Fruit fly (Drosophila melanogaster) whole organism: ENCODE results near the gene CG4281.

Source experiments
- CG8478 ChIP-seq: fragments of >200 bp; optimal IDR thresholded peaks from 2 replicates; lab custom pipeline; 2018; ENCODE audit warnings: inconsistent platforms
- EcR ChIP-seq, 2 experiments: fragments of >200 bp; optimal IDR thresholded peaks; 2 replicates each; lab custom pipeline; 2017; ENCODE audit warnings: missing biosample characterization in 2 of 2, missing genetic modification characterization in 2 of 2, missing genetic modification reagents in 2 of 2
- pan ChIP-seq: fragments of >200 bp; optimal IDR thresholded peaks from 2 replicates; lab custom pipeline; 2017

- TF ChIP-seq CG8478 (lab: Kevin White, UChicago) = no peak
- TF ChIP-seq pan (lab: Kevin White, UChicago) = no peak
- no peak for TF ChIP-seq EcR (GFP tag; optimal IDR thresholded peaks at IDR 0.05; lab: Kevin White, UChicago)
These were observed 5.7 kb upstream of the CG4281 start for dm6 chrX:2070708-2071063.
